Fruit fly (Drosophila melanogaster) whole organism, embryonic: ENCODE data around the gene CG4301.

ENCODE experiments used
- CG15269 ChIP-seq: fragments of 200-800 bp; sonication (Bioruptor generic); optimal IDR thresholded peaks from 2 replicates; lab custom pipeline; 2018; ENCODE audit warnings: missing biosample characterization, mild to moderate bottlenecking, missing genetic modification characterization, moderate library complexity
- CG15479 ChIP-seq: fragments of 200-800 bp; sonication (Bioruptor generic); optimal IDR thresholded peaks from 3 replicates; lab custom pipeline; 2019; ENCODE audit warnings: missing biosample characterization, mild to moderate bottlenecking, missing genetic modification characterization, moderate library complexity
- CG1603 ChIP-seq: fragments of 200-800 bp; sonication (Bioruptor generic); optimal IDR thresholded peaks from 2 replicates; lab custom pipeline; 2019; ENCODE audit warnings: missing biosample characterization, mild to moderate bottlenecking, missing genetic modification characterization, moderate library complexity
- CG1647 ChIP-seq: fragments of 200-800 bp; sonication (Bioruptor generic); optimal IDR thresholded peaks from 3 replicates; lab custom pipeline; 2016; ENCODE audit warnings: missing biosample characterization, missing genetic modification characterization
- CG17359 ChIP-seq: fragments of 200-800 bp; sonication (Bioruptor generic); optimal IDR thresholded peaks from 3 replicates; lab custom pipeline; 2018; ENCODE audit warnings: missing biosample characterization, mild to moderate bottlenecking, missing genetic modification characterization, moderate library complexity
- CG17568 ChIP-seq: fragments of 200-800 bp; sonication (Bioruptor generic); optimal IDR thresholded peaks from 2 replicates; lab custom pipeline; 2018; ENCODE audit warnings: missing biosample characterization, mild to moderate bottlenecking, missing genetic modification characterization, moderate library complexity
- CG1832 ChIP-seq: fragments of 200-800 bp; sonication (Bioruptor generic); optimal IDR thresholded peaks from 2 replicates; lab custom pipeline; 2017; ENCODE audit warnings: missing biosample characterization, mild to moderate bottlenecking, missing genetic modification characterization, inconsistent platforms
- CG31388 ChIP-seq: fragments of 200-800 bp; sonication (Bioruptor generic); optimal IDR thresholded peaks from 2 replicates; lab custom pipeline; 2016; ENCODE audit warnings: missing biosample characterization, missing genetic modification characterization
- CG3281 ChIP-seq: fragments of 200-800 bp; sonication (Bioruptor generic); optimal IDR thresholded peaks from 3 replicates; lab custom pipeline; 2017; ENCODE audit warnings: missing biosample characterization, mild to moderate bottlenecking, missing genetic modification characterization
- CG4820 ChIP-seq: fragments of 200-800 bp; sonication (Bioruptor generic); optimal IDR thresholded peaks from 3 replicates; lab custom pipeline; 2016; ENCODE audit warnings: missing biosample characterization, missing genetic modification characterization
- CG6765 ChIP-seq: fragments of 200-800 bp; sonication (Bioruptor generic); optimal IDR thresholded peaks from 3 replicates; lab custom pipeline; 2017; ENCODE audit warnings: missing biosample characterization, mild to moderate bottlenecking, missing genetic modification characterization
- CG7987 ChIP-seq: fragments of 200-800 bp; sonication (Bioruptor generic); optimal IDR thresholded peaks from 2 replicates; lab custom pipeline; 2018; ENCODE audit warnings: missing biosample characterization, mild to moderate bottlenecking, missing genetic modification characterization, moderate library complexity
- CG9876 ChIP-seq: fragments of 200-800 bp; sonication (Bioruptor generic); optimal IDR thresholded peaks from 2 replicates; lab custom pipeline; 2016; ENCODE audit warnings: missing biosample characterization, missing genetic modification characterization
- CTCF ChIP-seq: fragments of 200-800 bp; sonication (Bioruptor generic); optimal IDR thresholded peaks from 2 replicates; lab custom pipeline; 2017; ENCODE audit warnings: missing biosample characterization, mild to moderate bottlenecking, missing genetic modification characterization, moderate library complexity
- Camta ChIP-seq: fragments of 200-800 bp; sonication (Bioruptor generic); optimal IDR thresholded peaks from 2 replicates; lab custom pipeline; 2016; ENCODE audit warnings: missing biosample characterization, missing genetic modification characterization
- CkIIα-i1 ChIP-seq: fragments of 200-800 bp; sonication (Bioruptor generic); IDR thresholded peaks from 2 replicates; pipeline ENCODE4 v1.3.6; 2022; ENCODE audit warnings: missing biosample characterization, missing genetic modification characterization
- D19B ChIP-seq: fragments of 200-800 bp; sonication (Bioruptor generic); optimal IDR thresholded peaks from 2 replicates; lab custom pipeline; 2017; ENCODE audit warnings: missing biosample characterization, mild to moderate bottlenecking, missing genetic modification characterization
- Deaf1 ChIP-seq: fragments of 200-800 bp; optimal IDR thresholded peaks from 3 replicates; lab custom pipeline; 2019; ENCODE audit warnings: missing biosample characterization, mild to moderate bottlenecking, missing genetic modification characterization, moderate library complexity
- Dek ChIP-seq: fragments of 200-800 bp; sonication (Bioruptor generic); optimal IDR thresholded peaks from 3 replicates; lab custom pipeline; 2019; ENCODE audit warnings: missing biosample characterization, mild to moderate bottlenecking, missing genetic modification characterization, moderate library complexity
- H15 ChIP-seq: fragments of 200-800 bp; sonication (Bioruptor generic); IDR thresholded peaks from 3 replicates; pipeline ENCODE4 v1.3.6; 2022; ENCODE audit warnings: missing biosample characterization, missing genetic modification characterization
- HHEX ChIP-seq: fragments of 200-800 bp; sonication (Bioruptor generic); optimal IDR thresholded peaks from 3 replicates; lab custom pipeline; 2017; ENCODE audit warnings: missing biosample characterization, mild to moderate bottlenecking, missing genetic modification characterization, missing genetic modification reagents
- Hey ChIP-seq: fragments of 200-800 bp; sonication (Bioruptor generic); optimal IDR thresholded peaks from 3 replicates; lab custom pipeline; 2018; ENCODE audit warnings: missing biosample characterization, mild to moderate bottlenecking, missing genetic modification characterization
- Hsf ChIP-seq: fragments of 200-800 bp; sonication (Bioruptor generic); optimal IDR thresholded peaks from 3 replicates; lab custom pipeline; 2016; ENCODE audit warnings: missing biosample characterization, missing genetic modification characterization
- MTF-1 ChIP-seq: fragments of 200-800 bp; sonication (Bioruptor generic); optimal IDR thresholded peaks from 2 replicates; lab custom pipeline; 2018; ENCODE audit warnings: missing biosample characterization, mild to moderate bottlenecking, missing genetic modification characterization, borderline replicate concordance
- Myb ChIP-seq: fragments of 200-800 bp; sonication (Bioruptor generic); optimal IDR thresholded peaks from 2 replicates; lab custom pipeline; 2016; ENCODE audit warnings: missing biosample characterization, missing genetic modification characterization
- NC2β ChIP-seq: fragments of 200-800 bp; sonication (Bioruptor generic); optimal IDR thresholded peaks from 2 replicates; lab custom pipeline; 2016; ENCODE audit warnings: missing biosample characterization, missing genetic modification characterization
- NfI ChIP-seq: fragments of 200-800 bp; sonication (Bioruptor generic); optimal IDR thresholded peaks from 3 replicates; lab custom pipeline; 2018; ENCODE audit warnings: missing biosample characterization, mild to moderate bottlenecking, missing genetic modification characterization, moderate library complexity
- PHDP ChIP-seq: fragments of 200-800 bp; sonication (Bioruptor generic); optimal IDR thresholded peaks from 3 replicates; lab custom pipeline; 2018; ENCODE audit warnings: missing biosample characterization, mild to moderate bottlenecking, missing genetic modification characterization, moderate library complexity
- Pdp1 ChIP-seq, 2 experiments: fragments of 200-800 bp; sonication (Bioruptor generic); optimal IDR thresholded peaks; 3 replicates each; lab custom pipeline; 2016; ENCODE audit warnings: missing biosample characterization in 2 of 2, missing genetic modification characterization in 2 of 2, mild to moderate bottlenecking in 1 of 2, moderate library complexity in 1 of 2
- Tbp ChIP-seq: fragments of >200 bp; optimal IDR thresholded peaks from 2 replicates; lab custom pipeline; 2018; ENCODE audit warnings: missing biosample characterization, missing genetic modification characterization
- Vsx1 ChIP-seq: fragments of 200-800 bp; sonication (Bioruptor generic); optimal IDR thresholded peaks from 2 replicates; lab custom pipeline; 2017; ENCODE audit warnings: missing biosample characterization, mild to moderate bottlenecking, missing genetic modification characterization, missing genetic modification reagents
- Xrp1 ChIP-seq: fragments of 200-800 bp; sonication (Bioruptor generic); IDR thresholded peaks from 2 replicates; pipeline ENCODE4 v1.3.6; 2022; ENCODE audit warnings: missing biosample characterization, missing genetic modification characterization
- az2 ChIP-seq: fragments of 200-800 bp; sonication (Bioruptor generic); optimal IDR thresholded peaks from 3 replicates; lab custom pipeline; 2016; ENCODE audit warnings: missing biosample characterization, missing genetic modification characterization
- cato ChIP-seq: fragments of 200-800 bp; sonication (Bioruptor generic); optimal IDR thresholded peaks from 2 replicates; lab custom pipeline; 2016; ENCODE audit warnings: missing biosample characterization, missing genetic modification characterization, borderline replicate concordance
- crc ChIP-seq: fragments of 200-800 bp; sonication (Bioruptor generic); optimal IDR thresholded peaks from 2 replicates; lab custom pipeline; 2016; ENCODE audit warnings: missing biosample characterization, missing genetic modification characterization
- dmrt99B ChIP-seq: fragments of 200-800 bp; sonication (Bioruptor generic); optimal IDR thresholded peaks from 2 replicates; lab custom pipeline; 2018; ENCODE audit warnings: missing biosample characterization, mild to moderate bottlenecking, missing genetic modification characterization, moderate library complexity
- dpn ChIP-seq, 2 experiments: fragments of 200-800 bp; sonication (Bioruptor generic); optimal IDR thresholded peaks; 3 replicates each; lab custom pipeline; 2016; ENCODE audit warnings: missing biosample characterization in 2 of 2, missing genetic modification characterization in 2 of 2
- ems ChIP-seq: fragments of 200-800 bp; sonication (Bioruptor generic); optimal IDR thresholded peaks from 3 replicates; lab custom pipeline; 2016; ENCODE audit warnings: missing biosample characterization, missing genetic modification characterization
- fru ChIP-seq: fragments of >200 bp; optimal IDR thresholded peaks from 2 replicates; lab custom pipeline; 2017
- ftz-f1 ChIP-seq: fragments of 200-800 bp; sonication (Bioruptor generic); optimal IDR thresholded peaks from 2 replicates; lab custom pipeline; 2016; ENCODE audit warnings: missing biosample characterization, missing genetic modification characterization
- nerfin-1 ChIP-seq: fragments of 200-800 bp; sonication (Bioruptor generic); optimal IDR thresholded peaks from 3 replicates; lab custom pipeline; 2019; ENCODE audit warnings: missing biosample characterization, mild to moderate bottlenecking, missing genetic modification characterization, moderate library complexity
- pnt ChIP-seq: fragments of 200-800 bp; sonication (Bioruptor generic); optimal IDR thresholded peaks from 3 replicates; lab custom pipeline; 2016; ENCODE audit warnings: missing biosample characterization, missing genetic modification characterization
- pum ChIP-seq: fragments of 200-800 bp; sonication (Bioruptor generic); optimal IDR thresholded peaks from 2 replicates; lab custom pipeline; 2016; ENCODE audit warnings: missing biosample characterization, missing genetic modification characterization
- ro ChIP-seq: fragments of 200-800 bp; sonication (Bioruptor generic); IDR thresholded peaks from 2 replicates; pipeline ENCODE4 v1.3.6; 2022; ENCODE audit warnings: missing biosample characterization, missing genetic modification characterization
- shn ChIP-seq: fragments of 200-800 bp; sonication (Bioruptor generic); optimal IDR thresholded peaks from 3 replicates; lab custom pipeline; 2016; ENCODE audit warnings: missing biosample characterization, missing genetic modification characterization
- sob ChIP-seq: fragments of 200-800 bp; sonication (Bioruptor generic); IDR thresholded peaks from 2 replicates; pipeline ENCODE4 v1.3.6; 2022; ENCODE audit warnings: missing biosample characterization, missing genetic modification characterization
- sqz ChIP-seq: fragments of 200-800 bp; sonication (Bioruptor generic); optimal IDR thresholded peaks from 3 replicates; lab custom pipeline; 2018; ENCODE audit warnings: missing biosample characterization, mild to moderate bottlenecking, missing genetic modification characterization
- sr ChIP-seq: fragments of 200-800 bp; sonication (Bioruptor generic); IDR thresholded peaks from 3 replicates; pipeline ENCODE4 v1.3.6; 2022; ENCODE audit warnings: missing biosample characterization, missing genetic modification characterization
- stc ChIP-seq: fragments of 200-800 bp; sonication (Bioruptor generic); IDR thresholded peaks from 2 replicates; pipeline ENCODE4 v1.3.6; 2022; ENCODE audit warnings: missing biosample characterization, missing genetic modification characterization
- twi ChIP-seq: fragments of 200-800 bp; optimal IDR thresholded peaks from 2 replicates; lab custom pipeline; 2019; ENCODE audit warnings: missing biosample characterization, mild to moderate bottlenecking, missing genetic modification characterization, moderate library complexity
- vfl ChIP-seq: fragments of 200-800 bp; sonication (Bioruptor generic); optimal IDR thresholded peaks from 2 replicates; lab custom pipeline; 2016; ENCODE audit warnings: missing biosample characterization, missing genetic modification characterization
- vvl ChIP-seq: fragments of 200-800 bp; sonication (Bioruptor generic); IDR thresholded peaks from 2 replicates; pipeline ENCODE4 v1.3.6; 2022; ENCODE audit warnings: missing biosample characterization, missing genetic modification characterization
- yki ChIP-seq: fragments of >200 bp; optimal IDR thresholded peaks from 3 replicates; lab custom pipeline; 2018

CG4301 gene

DNA sequence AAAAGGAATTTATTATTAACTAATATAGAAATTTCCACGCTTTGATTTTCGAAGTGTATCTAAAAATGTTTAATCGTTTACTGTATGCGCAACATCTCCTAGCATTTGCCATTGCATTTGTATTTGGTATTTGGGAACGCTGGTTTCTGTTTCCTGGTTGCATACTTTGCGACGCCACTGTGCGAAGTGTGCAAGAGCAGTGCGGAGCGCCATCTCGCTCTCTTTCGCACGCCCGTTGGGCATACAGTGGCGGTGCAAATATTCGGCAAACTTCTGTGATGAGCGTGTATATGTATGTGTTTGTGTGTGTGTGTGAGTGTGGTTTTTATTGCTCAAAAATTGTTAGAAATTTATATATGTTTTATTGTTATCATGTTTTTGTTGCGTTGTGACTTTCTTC lies 53.2 kb downstream of the CG4301 start (continued):
- TF ChIP-seq CG7987 (GFP tag; lab: Kevin White, UChicago) (no peak), Tbp (GFP tag; lab: Kevin White, UChicago) (no peak), vfl (GFP tag; lab: Kevin White, UChicago) (no peak), CG31388 (GFP tag; lab: Kevin White, UChicago) (no peak), sqz (no peak), CG3281 (GFP tag; lab: Kevin White, UChicago) (no peak), Camta (GFP tag; lab: Kevin White, UChicago) (no peak), sr (GFP tag; lab: Robert Waterston, UW) (no peak), H15 (GFP tag; lab: Robert Waterston, UW) (no peak), pnt (GFP tag; lab: Kevin White, UChicago) (no peak), Hsf (GFP tag; lab: Kevin White, UChicago) (no peak), CG1603 (tag; lab: Kevin White, UChicago) (no peak), NfI (GFP tag; lab: Kevin White, UChicago) (no peak), CTCF (GFP tag; lab: Kevin White, UChicago) (no peak), ro (no peak), CG6765 (no peak), twi (tag; lab: Kevin White, UChicago) (no peak), Hey (tag; lab: Kevin White, UChicago) (no peak), NC2β (GFP tag; lab: Kevin White, UChicago) (no peak), CkIIα-i1 (GFP tag; lab: Robert Waterston, UW) (no peak), CG15479 (peak; percentile 34), CG1832 (GFP tag; lab: Kevin White, UChicago) (peak; percentile 80), Xrp1 (GFP tag; lab: Robert Waterston, UW) (no peak), dpn (GFP tag; optimal IDR thresholded peaks at IDR 0.05; lab: Kevin White, UChicago) (peak in 1 of 2 experiments; percentile 29), CG17359 (tag; lab: Kevin White, UChicago) (no peak), az2 (GFP tag; lab: Kevin White, UChicago) (peak; percentile 3), HHEX (GFP tag; lab: Kevin White, UChicago) (peak; percentile 21), CG17568 (GFP tag; lab: Kevin White, UChicago) (no peak), CG4820 (GFP tag; lab: Kevin White, UChicago) (no peak), sob (GFP tag; lab: Robert Waterston, UW) (no peak), ftz-f1 (GFP tag; lab: Kevin White, UChicago) (no peak), crc (GFP tag; lab: Kevin White, UChicago) (no peak), PHDP (no peak), Deaf1 (no peak), yki (no peak), Myb (GFP tag; lab: Kevin White, UChicago) (no peak), D19B (GFP tag; lab: Kevin White, UChicago) (no peak), CG9876 (GFP tag; lab: Kevin White, UChicago) (no peak), cato (no peak), Pdp1 (GFP tag; optimal IDR thresholded peaks at IDR 0.05; lab: Kevin White, UChicago) (no peak), CG15269 (tag; lab: Kevin White, UChicago) (no peak), dmrt99B (tag; lab: Kevin White, UChicago) (no peak), fru (lab: Kevin White, UChicago) (no peak), vvl (GFP tag; lab: Robert Waterston, UW) (peak; percentile 9; the same call in 1 of the 2 replicates), nerfin-1 (tag; lab: Kevin White, UChicago) (no peak), Vsx1 (GFP tag; lab: Kevin White, UChicago) (no peak), ems (no peak), shn (GFP tag; lab: Kevin White, UChicago) (peak; percentile 8), MTF-1 (GFP tag; lab: Kevin White, UChicago) (no peak), CG1647 (GFP tag; lab: Kevin White, UChicago) (no peak), Dek (tag; lab: Kevin White, UChicago) (no peak), pum (peak; percentile 41), stc (0 out of 2 replicates have a peak, but pooled peaks have one; percentile 22)
